Worm (Caenorhabditis elegans) whole organism, L4/young adult: ENCODE data around the gene pqn-67.

Experiments
- W03F9.2 ChIP-seq: fragments of 150-350 bp; optimal IDR thresholded peaks from 2 replicates; lab custom pipeline; 2014; ENCODE audit warnings: missing biosample characterization, missing genetic modification characterization
- dao-5 ChIP-seq: sonication (generic microtip); optimal IDR thresholded peaks from 2 replicates; lab custom pipeline; 2016; ENCODE audit warnings: missing genotype, missing genetic modification characterization, moderate library complexity, missing compliant biosample characterization
- him-1 ChIP-seq: sonication (generic microtip); optimal IDR thresholded peaks from 2 replicates; lab custom pipeline; 2016; ENCODE audit warnings: missing genotype, missing genetic modification reagents, missing genetic modification characterization, missing compliant biosample characterization

ce11 chrV:12924128-12924527, at the start of gene pqn-67:
- TF ChIP-seq W03F9.2 (no peak), him-1 (no peak), dao-5 (no peak)
